Fruit fly (Drosophila melanogaster) whole organism, wandering third instar larva: ENCODE measurements around the gene p53.

ENCODE experiments used
- Abd-B ChIP-seq: fragments of >200 bp; optimal IDR thresholded peaks from 2 replicates; lab custom pipeline; 2017; ENCODE audit warnings: missing biosample characterization, missing genetic modification characterization
- CG32264 ChIP-seq: fragments of 200-800 bp; sonication (Bioruptor generic); optimal IDR thresholded peaks from 2 replicates; lab custom pipeline; 2016; ENCODE audit warnings: missing biosample characterization, missing genetic modification characterization
- CG9705 ChIP-seq: fragments of 200-800 bp; sonication (Bioruptor generic); optimal IDR thresholded peaks from 2 replicates; lab custom pipeline; 2018; ENCODE audit warnings: missing biosample characterization, mild to moderate bottlenecking, missing genetic modification characterization
- CrebA ChIP-seq: fragments of 200-800 bp; sonication (Bioruptor generic); optimal IDR thresholded peaks from 2 replicates; lab custom pipeline; 2016; ENCODE audit warnings: missing biosample characterization, mild to moderate bottlenecking, missing genetic modification characterization, borderline replicate concordance
- Dfd ChIP-seq: fragments of >200 bp; optimal IDR thresholded peaks from 2 replicates; lab custom pipeline; 2017; ENCODE audit warnings: missing biosample characterization, missing genetic modification characterization
- Dif ChIP-seq: fragments of 200-275, 200-300 bp; sonication (Bioruptor generic); optimal IDR thresholded peaks from 2 replicates; lab custom pipeline; 2018; ENCODE audit warnings: missing biosample characterization, missing genetic modification characterization; ENCODE audit not compliant: partially characterized antibody
- GATAd ChIP-seq: sonication (Bioruptor generic); optimal IDR thresholded peaks from 2 replicates; lab custom pipeline; 2016; ENCODE audit warnings: missing biosample characterization, missing genetic modification characterization
- HLH106 ChIP-seq: fragments of 200-800 bp; optimal IDR thresholded peaks from 3 replicates; lab custom pipeline; 2019; ENCODE audit warnings: missing biosample characterization, mild to moderate bottlenecking, missing genetic modification characterization, moderate library complexity
- Hnf4 ChIP-seq: fragments of 200-800 bp; sonication (Bioruptor generic); optimal IDR thresholded peaks from 2 replicates; lab custom pipeline; 2016; ENCODE audit warnings: missing biosample characterization, mild to moderate bottlenecking, missing genetic modification characterization
- Hr78 ChIP-seq: fragments of >200 bp; optimal IDR thresholded peaks from 2 replicates; lab custom pipeline; 2017; ENCODE audit warnings: missing biosample characterization, missing genetic modification characterization
- Hr83 ChIP-seq: fragments of 200-300 bp; sonication (Bioruptor generic); optimal IDR thresholded peaks from 2 replicates; lab custom pipeline; 2016; ENCODE audit warnings: missing biosample characterization, mild to moderate bottlenecking, missing genetic modification characterization, moderate library complexity; ENCODE audit not compliant: poor library complexity, severe bottlenecking
- Jra ChIP-seq: sonication (Bioruptor generic); optimal IDR thresholded peaks from 2 replicates; lab custom pipeline; 2016; ENCODE audit warnings: missing biosample characterization, missing genetic modification characterization
- Mio ChIP-seq: sonication (Bioruptor generic); optimal IDR thresholded peaks from 2 replicates; lab custom pipeline; 2016; ENCODE audit warnings: missing biosample characterization, missing genetic modification characterization
- Myc ChIP-seq: fragments of >200 bp; optimal IDR thresholded peaks from 2 replicates; lab custom pipeline; 2017
- N ChIP-seq: fragments of >200 bp; optimal IDR thresholded peaks from 2 replicates; lab custom pipeline; 2018; ENCODE audit warnings: missing biosample characterization, missing external identifiers, missing genetic modification characterization
- OdsH ChIP-seq: fragments of 200-800 bp; sonication (Bioruptor generic); optimal IDR thresholded peaks from 2 replicates; lab custom pipeline; 2016; ENCODE audit warnings: missing biosample characterization, mild to moderate bottlenecking, missing genetic modification characterization
- Rel ChIP-seq, 2 experiments: fragments of 200-800 bp; sonication (Bioruptor generic) in 1 of 2; optimal IDR thresholded peaks; 2 replicates in 1 of 2; 3 replicates in 1 of 2; lab custom pipeline; 2016 to 2019; ENCODE audit warnings: mild to moderate bottlenecking in 2 of 2, missing biosample characterization in 2 of 2, missing genetic modification characterization in 2 of 2, moderate library complexity in 1 of 2
- Sp1 ChIP-seq: fragments of 200-800 bp; sonication (Bioruptor generic); optimal IDR thresholded peaks from 3 replicates; lab custom pipeline; 2019; ENCODE audit warnings: missing biosample characterization, mild to moderate bottlenecking, missing genetic modification characterization, moderate library complexity
- Vsx2 ChIP-seq: fragments of 200-300, 225-300 bp; sonication (Bioruptor generic); optimal IDR thresholded peaks from 2 replicates; lab custom pipeline; 2018; ENCODE audit warnings: missing biosample characterization, missing genetic modification characterization; ENCODE audit not compliant: partially characterized antibody
- br ChIP-seq: fragments of 200-800 bp; sonication (Bioruptor generic); optimal IDR thresholded peaks from 2 replicates; lab custom pipeline; 2016; ENCODE audit warnings: missing biosample characterization, missing genetic modification characterization
- brk ChIP-seq: fragments of 200-800 bp; sonication (Bioruptor generic); optimal IDR thresholded peaks from 2 replicates; lab custom pipeline; 2016; ENCODE audit warnings: missing biosample characterization, mild to moderate bottlenecking, missing genetic modification characterization
- dmrt93B ChIP-seq: fragments of 200-800 bp; sonication (Bioruptor generic); optimal IDR thresholded peaks from 2 replicates; lab custom pipeline; 2018; ENCODE audit warnings: missing biosample characterization, mild to moderate bottlenecking, missing genetic modification characterization
- dsf ChIP-seq: sonication (Bioruptor generic); optimal IDR thresholded peaks from 2 replicates; lab custom pipeline; 2016; ENCODE audit warnings: missing biosample characterization, missing genetic modification characterization, borderline replicate concordance
- ey ChIP-seq: fragments of 200-800 bp; sonication (Bioruptor generic); optimal IDR thresholded peaks from 2 replicates; lab custom pipeline; 2016; ENCODE audit warnings: missing biosample characterization, missing genetic modification characterization
- foxo ChIP-seq, 2 experiments: fragments of 200-800 bp; sonication (Bioruptor generic); optimal IDR thresholded peaks; 2 replicates in 1 of 2; 3 replicates in 1 of 2; lab custom pipeline; 2016 to 2017; ENCODE audit warnings: missing biosample characterization in 2 of 2, missing genetic modification characterization in 2 of 2
- fru ChIP-seq: fragments of 200-800 bp; sonication (Bioruptor generic); optimal IDR thresholded peaks from 3 replicates; lab custom pipeline; 2016; ENCODE audit warnings: missing biosample characterization, mild to moderate bottlenecking, missing genetic modification characterization
- h ChIP-seq: fragments of 200-800 bp; sonication (Bioruptor generic); optimal IDR thresholded peaks from 3 replicates; lab custom pipeline; 2016; ENCODE audit warnings: missing biosample characterization, mild to moderate bottlenecking, missing genetic modification characterization
- jim ChIP-seq: fragments of 175-275, 200-325 bp; sonication (Bioruptor generic); optimal IDR thresholded peaks from 2 replicates; lab custom pipeline; 2016; ENCODE audit warnings: missing biosample characterization, mild to moderate bottlenecking, missing genetic modification characterization
- lola ChIP-seq: fragments of >200 bp; optimal IDR thresholded peaks from 2 replicates; lab custom pipeline; 2017; ENCODE audit warnings: missing biosample characterization, missing genetic modification characterization
- psq ChIP-seq: fragments of 200-800 bp; sonication (Bioruptor generic); optimal IDR thresholded peaks from 3 replicates; lab custom pipeline; 2017; ENCODE audit warnings: missing biosample characterization, mild to moderate bottlenecking, missing genetic modification characterization, moderate library complexity
- rgr ChIP-seq: fragments of 200-800 bp; sonication (Bioruptor generic); optimal IDR thresholded peaks from 3 replicates; lab custom pipeline; 2016; ENCODE audit warnings: missing biosample characterization, mild to moderate bottlenecking, missing genetic modification characterization
- sage ChIP-seq: fragments of 200-800 bp; sonication (Bioruptor generic); optimal IDR thresholded peaks from 2 replicates; lab custom pipeline; 2016; ENCODE audit warnings: missing biosample characterization, mild to moderate bottlenecking, missing genetic modification characterization
- sv ChIP-seq: fragments of 200-800 bp; sonication (Bioruptor generic); optimal IDR thresholded peaks from 3 replicates; lab custom pipeline; 2016; ENCODE audit warnings: missing biosample characterization, missing genetic modification characterization
- tai ChIP-seq: sonication (Bioruptor generic); optimal IDR thresholded peaks from 2 replicates; lab custom pipeline; 2016; ENCODE audit warnings: missing biosample characterization, missing genetic modification characterization
- usp ChIP-seq: fragments of >200 bp; optimal IDR thresholded peaks from 2 replicates; lab custom pipeline; 2017; ENCODE audit warnings: missing biosample characterization, missing genetic modification characterization
- woc ChIP-seq: sonication (Bioruptor generic); optimal IDR thresholded peaks from 2 replicates; lab custom pipeline; 2016; ENCODE audit warnings: missing biosample characterization, mild to moderate bottlenecking, missing genetic modification characterization

The p53 gene

DNA sequence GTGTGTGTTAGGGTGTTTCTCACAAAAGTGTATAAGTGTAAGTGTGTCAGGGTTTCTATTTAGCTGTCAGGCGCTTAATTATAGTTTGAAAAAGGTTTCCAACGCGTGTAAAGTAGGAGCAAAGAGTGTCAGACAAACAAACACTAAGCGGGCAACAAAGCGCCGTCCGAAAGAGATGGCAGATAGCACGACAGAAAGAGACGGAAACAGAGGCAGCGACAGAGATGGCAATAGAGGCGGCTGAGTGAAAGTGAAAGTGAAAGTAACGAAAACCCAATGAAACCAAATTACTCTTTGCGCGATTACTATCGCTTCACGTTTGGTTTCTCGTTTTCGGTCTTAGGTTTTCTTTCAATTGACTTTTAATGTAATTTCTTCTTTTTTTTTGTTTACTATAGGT lies 20.6 kb upstream of the p53 start:
- TF ChIP-seq Dif (GFP tag; lab: Kevin White, UChicago) (no peak), rgr (no peak), fru (GFP tag; lab: Kevin White, UChicago) (no peak), Vsx2 (GFP tag; lab: Kevin White, UChicago) (no peak), Hr78 (no peak), N (GFP tag; lab: Kevin White, UChicago) (no peak), br (no peak), Jra (no peak), h (GFP tag; lab: Kevin White, UChicago) (no peak), Dfd (GFP tag; lab: Kevin White, UChicago) (no peak), Hnf4 (GFP tag; lab: Kevin White, UChicago) (no peak), dsf (no peak), ey (GFP tag; lab: Kevin White, UChicago) (no peak), jim (GFP tag; lab: Kevin White, UChicago) (no peak), CG32264 (GFP tag; lab: Kevin White, UChicago) (no peak), HLH106 (tag; lab: Kevin White, UChicago) (no peak)

DNA sequence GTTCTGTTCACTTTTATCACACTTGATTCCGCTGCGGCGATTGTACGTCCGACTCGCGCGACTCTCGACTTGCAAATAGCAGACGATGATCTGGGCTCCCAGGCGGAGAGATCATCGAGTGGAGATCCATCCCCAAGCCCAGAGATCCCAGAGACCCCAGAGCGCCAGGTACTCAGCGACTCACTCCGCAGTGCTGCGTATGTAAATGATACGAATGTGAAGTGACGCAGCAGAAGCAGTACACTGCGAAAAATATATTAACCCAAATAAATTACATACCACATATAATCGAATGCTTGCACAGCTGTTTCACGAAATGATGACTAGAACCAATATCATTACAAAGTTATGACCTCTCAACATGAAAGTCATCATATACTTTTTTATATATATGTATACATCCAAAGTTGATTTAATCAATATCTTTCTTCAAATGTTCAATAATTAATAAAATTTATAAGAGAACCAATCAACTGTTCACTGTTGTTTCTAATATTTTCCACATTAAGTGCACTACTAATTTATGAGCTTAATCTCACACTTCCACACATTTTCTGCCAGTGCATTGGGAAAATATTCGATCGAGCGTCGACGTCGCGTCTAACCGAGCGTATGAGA lies 13.4 kb upstream of the p53 start, which contains the start of gene CG17111:
Gene CG17111, minus strand, starts transcription at position 51 of the 618 bp plus-strand sequence.
- TF ChIP-seq HLH106 (tag; lab: Kevin White, UChicago), result peak; percentile 35
- no peak for TF ChIP-seq tai (GFP tag; lab: Kevin White, UChicago)
- no peak for TF ChIP-seq GATAd (GFP tag; lab: Kevin White, UChicago)
- TF ChIP-seq rgr, result peak; percentile 2
- no peak for TF ChIP-seq CG32264 (GFP tag; lab: Kevin White, UChicago)
- TF ChIP-seq sage (GFP tag; lab: Kevin White, UChicago), result no peak
- TF ChIP-seq Dif (GFP tag; lab: Kevin White, UChicago), result no peak
- no peak for TF ChIP-seq Hnf4 (GFP tag; lab: Kevin White, UChicago)
- no peak for TF ChIP-seq lola
- TF ChIP-seq dmrt93B (GFP tag; lab: Kevin White, UChicago), result no peak
- TF ChIP-seq N (GFP tag; lab: Kevin White, UChicago), result no peak
- no peak for TF ChIP-seq Jra
- no peak for TF ChIP-seq Sp1 (GFP tag; lab: Kevin White, UChicago)
- no peak for TF ChIP-seq ey (GFP tag; lab: Kevin White, UChicago)
- TF ChIP-seq brk (GFP tag; lab: Kevin White, UChicago), result no peak
- TF ChIP-seq woc (GFP tag; lab: Kevin White, UChicago), result no peak
- TF ChIP-seq foxo (GFP tag; optimal IDR thresholded peaks at IDR 0.05; lab: Kevin White, UChicago), result peak in 1 of 2 experiments; percentile 19
- no peak for TF ChIP-seq br
- peak; percentile 3 for TF ChIP-seq OdsH (GFP tag; lab: Kevin White, UChicago)
- TF ChIP-seq jim (GFP tag; lab: Kevin White, UChicago), result no peak
- TF ChIP-seq CG9705, result no peak
- TF ChIP-seq Abd-B (GFP tag; lab: Kevin White, UChicago), result no peak
- no peak for TF ChIP-seq usp (GFP tag; lab: Kevin White, UChicago)
- TF ChIP-seq h (GFP tag; lab: Kevin White, UChicago), result peak; percentile 43
- TF ChIP-seq CrebA (GFP tag; lab: Kevin White, UChicago), result no peak
- peak; percentile 8 for TF ChIP-seq fru (GFP tag; lab: Kevin White, UChicago)
- peak; percentile 29 for TF ChIP-seq sv
- TF ChIP-seq Myc (lab: Kevin White, UChicago), result no peak
- TF ChIP-seq Dfd (GFP tag; lab: Kevin White, UChicago), result no peak
- no peak for TF ChIP-seq Hr78
- TF ChIP-seq Mio (GFP tag; lab: Kevin White, UChicago), result no peak

DNA sequence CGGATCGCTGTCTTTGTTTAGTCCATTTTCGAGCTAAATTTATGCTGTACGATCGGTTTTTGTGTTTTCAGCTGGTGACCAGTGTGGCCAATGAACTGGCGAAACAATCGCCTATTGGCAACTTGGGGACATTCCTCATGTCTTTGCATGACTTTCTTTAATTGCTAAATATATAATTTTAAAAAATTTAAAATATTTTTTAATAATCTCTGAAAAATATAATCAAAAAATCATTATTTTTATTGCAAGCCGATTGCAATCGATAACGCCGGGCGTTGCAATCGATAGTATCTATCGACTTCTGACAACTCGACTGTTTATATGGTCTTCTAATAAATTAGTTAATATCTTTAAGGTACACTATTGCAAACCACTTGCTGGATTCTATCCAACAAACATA lies 7.3 kb upstream of the p53 start, which contains the start of the genes sav and Ublcp1:
Gene sav, minus strand, starts transcription at position 96 of the 400 bp plus-strand sequence.
Gene Ublcp1, plus strand, starts transcription at position 285 of the 400 bp plus-strand sequence.
- no peak for TF ChIP-seq jim (GFP tag; lab: Kevin White, UChicago)
- no peak for TF ChIP-seq dsf
- TF ChIP-seq fru (GFP tag; lab: Kevin White, UChicago), result no peak
- TF ChIP-seq Hr78, result no peak
- no peak for TF ChIP-seq CrebA (GFP tag; lab: Kevin White, UChicago)
- TF ChIP-seq Rel (GFP tag; optimal IDR thresholded peaks at IDR 0.05; lab: Kevin White, UChicago), result no peak
- TF ChIP-seq Rel (tag; optimal IDR thresholded peaks at IDR 0.05; lab: Kevin White, UChicago), result peak; percentile 59
- TF ChIP-seq sage (GFP tag; lab: Kevin White, UChicago), result peak; percentile 10
- TF ChIP-seq lola, result no peak
- no peak for TF ChIP-seq Abd-B (GFP tag; lab: Kevin White, UChicago)
- no peak for TF ChIP-seq Dif (GFP tag; lab: Kevin White, UChicago)
- peak; percentile 24 for TF ChIP-seq h (GFP tag; lab: Kevin White, UChicago)
- TF ChIP-seq Hr83 (GFP tag; lab: Kevin White, UChicago), result no peak
- TF ChIP-seq HLH106 (tag; lab: Kevin White, UChicago), result no peak
- no peak for TF ChIP-seq sv
- TF ChIP-seq woc (GFP tag; lab: Kevin White, UChicago), result no peak
- peak; percentile 35 for TF ChIP-seq rgr
- no peak for TF ChIP-seq CG9705
- TF ChIP-seq br, result no peak
- TF ChIP-seq Mio (GFP tag; lab: Kevin White, UChicago), result no peak
- TF ChIP-seq psq, result peak; percentile 13
- no peak for TF ChIP-seq Vsx2 (GFP tag; lab: Kevin White, UChicago)
- peak in 1 of 2 experiments; percentile 24 for TF ChIP-seq foxo (GFP tag; optimal IDR thresholded peaks at IDR 0.05; lab: Kevin White, UChicago)
- no peak for TF ChIP-seq Dfd (GFP tag; lab: Kevin White, UChicago)
